Fruit fly (Drosophila melanogaster): Measurements from ENCODE around the gene frj.

The frj gene

DNA sequence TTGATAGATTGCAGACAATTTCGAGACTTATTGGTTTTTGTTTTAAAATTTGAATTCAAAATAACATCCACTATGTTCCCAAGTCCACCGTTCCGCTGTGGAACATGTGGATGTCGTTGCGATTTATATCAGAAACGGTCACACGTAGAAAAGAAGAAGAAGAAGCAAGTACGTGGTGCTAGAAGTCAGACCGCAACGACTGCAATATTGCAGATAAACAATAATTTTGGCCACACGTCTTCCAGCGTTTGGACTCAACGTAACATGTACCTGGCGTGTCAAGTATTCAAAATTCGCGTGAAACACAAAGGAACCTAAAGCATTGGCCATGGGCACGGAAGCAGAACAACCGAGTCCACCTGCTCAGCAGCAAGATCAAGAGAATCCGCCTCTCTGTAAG lies 31.7 kb upstream of the frj start, which contains the start of gene Fic:
TSS of gene Fic (plus strand) at position 139 of the 400 bp plus-strand sequence.
- TF ChIP-seq CG14655 (GFP tag; optimal IDR thresholded peaks at IDR 0.05) (no peak), CG8159 (tag; optimal IDR thresholded peaks at IDR 0.05) (no peak), gl (tag; optimal IDR thresholded peaks at IDR 0.05) (no peak), CG17806 (tag; optimal IDR thresholded peaks at IDR 0.05) (no peak), CG4496 (GFP tag; IDR thresholded peaks at IDR 0.05) (no peak), CG12605 (GFP tag; IDR thresholded peaks at IDR 0.05) (no peak), CG34367 (tag; optimal IDR thresholded peaks at IDR 0.05) (no peak), Ets98B (GFP tag; IDR thresholded peaks at IDR 0.05) (no peak; the same call in 1 of the 2 replicates), CG15710 (tag; optimal IDR thresholded peaks at IDR 0.05) (no peak), CG8301 (tag; optimal IDR thresholded peaks at IDR 0.05) (no peak), CG9948 (tag; optimal IDR thresholded peaks at IDR 0.05) (no peak), D1 (tag; optimal IDR thresholded peaks at IDR 0.05) (no peak), CG13204 (GFP tag; optimal IDR thresholded peaks at IDR 0.05) (no peak), rn (GFP tag; IDR thresholded peaks at IDR 0.05) (no peak), CG10348 (GFP tag; IDR thresholded peaks at IDR 0.05) (no peak), Pif1B (GFP tag; optimal IDR thresholded peaks at IDR 0.05) (no peak), CG32121 (GFP tag; IDR thresholded peaks at IDR 0.05) (no peak)

- TF ChIP-seq CG15710 (tag; optimal IDR thresholded peaks at IDR 0.05) (no peak), Pif1B (GFP tag; optimal IDR thresholded peaks at IDR 0.05) (no peak), Pif1A (GFP tag; optimal IDR thresholded peaks at IDR 0.05) (no peak), gl (tag; optimal IDR thresholded peaks at IDR 0.05) (no peak), D1 (tag; optimal IDR thresholded peaks at IDR 0.05) (no peak), CG8301 (tag; optimal IDR thresholded peaks at IDR 0.05) (no peak), CG32121 (GFP tag; IDR thresholded peaks at IDR 0.05) (no peak), CG9948 (tag; optimal IDR thresholded peaks at IDR 0.05) (no peak), CG17806 (tag; optimal IDR thresholded peaks at IDR 0.05) (no peak), CG13204 (GFP tag; optimal IDR thresholded peaks at IDR 0.05) (no peak)
These were observed 29.5 kb upstream of the frj start for dm6 chr2L:6426329-6426728.

DNA sequence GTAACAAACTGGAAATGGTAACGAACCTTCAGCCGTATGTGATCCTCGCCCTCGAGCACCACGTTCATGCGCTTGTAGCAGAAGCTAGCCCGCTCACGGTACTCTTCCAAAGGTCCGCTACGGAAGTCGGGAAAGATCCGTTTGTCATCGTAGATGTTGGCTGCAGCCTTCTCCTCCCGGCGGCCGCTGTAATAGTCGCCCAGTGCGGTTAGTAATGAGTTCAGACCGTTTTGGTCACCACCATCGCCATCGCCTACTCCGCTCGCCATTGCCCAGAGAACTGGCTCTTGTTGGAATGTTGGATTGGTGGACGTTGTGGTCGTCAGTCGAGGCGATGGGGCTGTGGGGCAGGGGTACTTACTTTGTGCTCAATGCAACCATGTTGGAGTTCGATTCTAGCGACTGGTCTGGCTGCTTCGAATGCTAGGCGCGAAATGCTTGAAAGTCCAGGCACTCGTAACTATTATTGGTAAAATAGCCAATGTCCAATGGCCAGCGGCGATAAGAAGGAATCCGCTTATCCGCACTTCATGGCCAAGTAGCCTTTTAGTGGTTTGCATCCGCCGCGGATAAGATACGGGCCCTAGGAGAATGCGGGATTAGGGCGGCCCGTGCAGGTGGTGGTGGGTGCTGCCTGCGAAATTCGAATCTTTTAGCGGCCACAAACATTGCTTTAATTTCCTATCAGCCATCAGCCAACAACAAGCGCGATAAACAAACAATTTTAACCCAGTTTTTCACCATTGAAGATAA lies 8.1 kb upstream of the frj start:
- TF ChIP-seq CG32121 (GFP tag; IDR thresholded peaks at IDR 0.05) (no peak), Pif1A (GFP tag; optimal IDR thresholded peaks at IDR 0.05) (no peak), CG15710 (tag; optimal IDR thresholded peaks at IDR 0.05) (no peak), CG13204 (GFP tag; optimal IDR thresholded peaks at IDR 0.05) (peak; percentile 59), CG17806 (tag; optimal IDR thresholded peaks at IDR 0.05) (no peak), CG10348 (GFP tag; IDR thresholded peaks at IDR 0.05) (no peak), D1 (tag; optimal IDR thresholded peaks at IDR 0.05) (no peak), CG12605 (GFP tag; IDR thresholded peaks at IDR 0.05) (peak; percentile 59; the same call in 1 of the 2 replicates), CG8301 (tag; optimal IDR thresholded peaks at IDR 0.05) (peak; percentile 25), CG34367 (tag; optimal IDR thresholded peaks at IDR 0.05) (no peak), CG4496 (GFP tag; IDR thresholded peaks at IDR 0.05) (no peak), fd96Ca (GFP tag; IDR thresholded peaks at IDR 0.05) (no peak), Snoo (tag; optimal IDR thresholded peaks at IDR 0.05) (no peak), CG9948 (tag; optimal IDR thresholded peaks at IDR 0.05) (no peak), EcR (GFP tag; optimal IDR thresholded peaks at IDR 0.05) (peak; percentile 48), rn (GFP tag; IDR thresholded peaks at IDR 0.05) (no peak), CG8159 (tag; optimal IDR thresholded peaks at IDR 0.05) (no peak), Ets98B (GFP tag; IDR thresholded peaks at IDR 0.05) (0 out of 2 replicates have a peak, but pooled peaks have one; percentile 9), CG14655 (GFP tag; optimal IDR thresholded peaks at IDR 0.05) (no peak), Pif1B (GFP tag; optimal IDR thresholded peaks at IDR 0.05) (no peak), gl (tag; optimal IDR thresholded peaks at IDR 0.05) (peak; percentile 21)

DNA sequence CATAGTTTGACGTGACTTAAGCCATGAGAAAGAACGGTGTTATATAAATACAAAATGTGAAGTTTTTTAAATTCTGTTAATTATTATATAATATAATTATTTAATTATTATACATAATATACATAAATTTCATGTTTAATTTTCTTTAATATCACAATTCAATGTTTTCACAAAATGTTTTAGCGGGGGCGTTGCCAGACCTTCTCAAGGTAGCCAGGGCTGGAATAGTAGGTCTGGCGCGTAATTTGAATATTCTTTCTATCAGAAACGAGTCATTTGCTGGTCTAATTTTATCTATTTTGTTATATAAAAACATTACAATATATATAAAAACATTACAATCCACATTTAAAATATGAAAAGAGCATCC lies 7.5 kb upstream of the frj start, which contains the start of gene Acox3:
TSS of gene Acox3 (minus strand) at position 70 of the 370 bp plus-strand sequence.
- TF ChIP-seq CG8301 (tag; optimal IDR thresholded peaks at IDR 0.05), result no peak
- no peak for TF ChIP-seq CG9948 (tag; optimal IDR thresholded peaks at IDR 0.05)
- no peak for TF ChIP-seq fd96Ca (GFP tag; IDR thresholded peaks at IDR 0.05)
- TF ChIP-seq Pif1A (GFP tag; optimal IDR thresholded peaks at IDR 0.05), result no peak
- no peak for TF ChIP-seq CG32121 (GFP tag; IDR thresholded peaks at IDR 0.05)
- no peak for TF ChIP-seq CG14655 (GFP tag; optimal IDR thresholded peaks at IDR 0.05)
- TF ChIP-seq D1 (tag; optimal IDR thresholded peaks at IDR 0.05), result peak; percentile 38
- TF ChIP-seq CG17806 (tag; optimal IDR thresholded peaks at IDR 0.05), result no peak

DNA sequence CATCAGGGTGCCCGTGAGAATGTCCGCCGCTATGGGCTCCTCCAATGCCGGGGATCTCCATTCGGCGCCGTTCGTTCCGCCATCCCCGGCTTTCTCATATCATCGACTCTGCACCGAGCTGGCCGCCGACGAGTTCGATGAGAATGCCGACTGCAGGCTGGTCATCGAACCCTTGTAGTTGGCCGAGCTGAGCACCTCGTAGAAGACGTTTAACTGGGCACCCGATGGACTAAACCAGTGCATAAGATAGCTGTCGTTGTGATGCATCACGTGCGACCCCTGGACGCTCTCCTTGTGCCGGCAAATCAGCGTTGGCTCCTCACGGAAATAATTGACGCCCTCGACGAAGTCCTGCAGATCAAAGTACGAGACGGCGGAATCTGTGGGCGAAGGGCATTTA lies 6.1 kb upstream of the frj start:
- TF ChIP-seq CG14655 (GFP tag; optimal IDR thresholded peaks at IDR 0.05) (no peak), D1 (tag; optimal IDR thresholded peaks at IDR 0.05) (no peak), CG34367 (tag; optimal IDR thresholded peaks at IDR 0.05) (no peak), EcR (GFP tag; optimal IDR thresholded peaks at IDR 0.05) (peak; percentile 80), CG17806 (tag; optimal IDR thresholded peaks at IDR 0.05) (no peak)

Data from whole organism, pupa.